Worm (Caenorhabditis elegans): Measurements from ENCODE around the gene srw-86.

DNA sequence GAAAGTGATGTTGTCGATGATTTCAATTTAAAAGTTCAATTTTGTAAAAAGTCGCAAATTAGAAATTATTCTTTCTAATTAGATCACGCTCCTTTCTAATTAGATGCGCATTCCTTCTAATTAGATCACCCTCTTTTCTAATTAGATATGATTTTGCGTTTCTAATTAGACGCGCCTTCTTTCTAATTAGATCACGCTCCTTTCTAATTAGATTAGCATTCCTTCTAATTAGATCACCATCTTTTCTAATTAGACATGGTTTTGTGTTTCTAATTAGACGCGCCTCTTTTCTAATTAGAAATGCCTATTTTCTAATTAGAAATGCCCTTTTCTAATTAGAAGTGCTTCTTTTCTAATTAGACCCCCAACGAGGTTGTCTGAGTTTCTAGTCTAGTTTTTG lies 43.8 kb downstream of the srw-86 start:
- no peak for TF ChIP-seq nfya-1 (tag; optimal IDR thresholded peaks at IDR 0.05; ENCODE audit: insufficient read depth)
- TF ChIP-seq unc-39 (tag; optimal IDR thresholded peaks at IDR 0.05), result no peak
- no peak for TF ChIP-seq ceh-28 (tag; optimal IDR thresholded peaks at IDR 0.05)
- no peak for TF ChIP-seq daf-12 (tag; optimal IDR thresholded peaks at IDR 0.05)
- TF ChIP-seq ama-1 (optimal IDR thresholded peaks at IDR 0.05), result no peak
- no peak for TF ChIP-seq nhr-12 (tag; optimal IDR thresholded peaks at IDR 0.05)
- no peak for TF ChIP-seq elt-3 (tag; optimal IDR thresholded peaks at IDR 0.05)
- TF ChIP-seq ceh-82 (tag; optimal IDR thresholded peaks at IDR 0.05), result no peak
- no peak for TF ChIP-seq egl-27 (tag; optimal IDR thresholded peaks at IDR 0.05)
- no peak for TF ChIP-seq tbx-2 (tag; optimal IDR thresholded peaks at IDR 0.05)
- no peak for TF ChIP-seq skn-1 (tag; optimal IDR thresholded peaks at IDR 0.05)
- no peak for TF ChIP-seq zag-1 (tag; optimal IDR thresholded peaks at IDR 0.05)

Measured in whole organism, L3 larva.